Fruit fly (Drosophila melanogaster): Measurements from ENCODE around the gene CG15760.

CG15760 gene

dm6 chrX:13639998-13640691 is 29.4 kb upstream of the CG15760 start (continued):
- TF ChIP-seq Doc3 (GFP tag; IDR thresholded peaks at IDR 0.05; ENCODE audit: partially characterized antibody) = no peak
- peak; percentile 99 for TF ChIP-seq CG11247 (GFP tag; IDR thresholded peaks at IDR 0.05)
- TF ChIP-seq CG16813 (GFP tag; IDR thresholded peaks at IDR 0.05; ENCODE audit: partially characterized antibody) = peak; percentile 60
- TF ChIP-seq ERR (GFP tag; optimal IDR thresholded peaks at IDR 0.05) = peak; percentile 97
- TF ChIP-seq CG2889 (GFP tag; IDR thresholded peaks at IDR 0.05) = peak; percentile 97
- peak; percentile 98 for TF ChIP-seq cato (GFP tag; optimal IDR thresholded peaks at IDR 0.05; ENCODE audit: borderline replicate concordance)
- peak; percentile 97 for TF ChIP-seq CG15011 (GFP tag; optimal IDR thresholded peaks at IDR 0.05)
- TF ChIP-seq fd102C (GFP tag; optimal IDR thresholded peaks at IDR 0.05) = peak; percentile 76
- TF ChIP-seq tgo (GFP tag; IDR thresholded peaks at IDR 0.05) = peak; percentile 99
- TF ChIP-seq grn (GFP tag; optimal IDR thresholded peaks at IDR 0.05) = peak; percentile 86
- peak; percentile 98 for TF ChIP-seq Taf1 (GFP tag; IDR thresholded peaks at IDR 0.05)
- peak; percentile 75 for TF ChIP-seq CG6791 (GFP tag; IDR thresholded peaks at IDR 0.05; ENCODE audit: partially characterized antibody)
- TF ChIP-seq Six4 (GFP tag; optimal IDR thresholded peaks at IDR 0.05) = peak; percentile 98
- peak; percentile 98 for TF ChIP-seq CG2875 (GFP tag; optimal IDR thresholded peaks at IDR 0.05)
- peak; percentile 98 for TF ChIP-seq ap (GFP tag; IDR thresholded peaks at IDR 0.05)
- no peak for TF ChIP-seq pita (GFP tag; optimal IDR thresholded peaks at IDR 0.05)
- peak; percentile 99 for TF ChIP-seq Fer3 (tag; optimal IDR thresholded peaks at IDR 0.05)
- peak; percentile 96 for TF ChIP-seq luna (GFP tag; optimal IDR thresholded peaks at IDR 0.05)
- peak; percentile 96 for TF ChIP-seq toy (GFP tag; IDR thresholded peaks at IDR 0.05)
- TF ChIP-seq CG9215 (GFP tag; IDR thresholded peaks at IDR 0.05) = peak; percentile 97
- peak; percentile 88 for TF ChIP-seq CG10321 (GFP tag; IDR thresholded peaks at IDR 0.05)
- peak; percentile 97 for TF ChIP-seq MTF-1 (GFP tag; optimal IDR thresholded peaks at IDR 0.05; ENCODE audit: borderline replicate concordance)
- TF ChIP-seq Ptx1 (GFP tag; IDR thresholded peaks at IDR 0.05) = peak; percentile 99
- peak; percentile 59; the same call in 3 of the 4 replicates for TF ChIP-seq Dll (GFP tag; IDR thresholded peaks at IDR 0.05; ENCODE audit: partially characterized antibody)
- peak; percentile 98 for TF ChIP-seq fd64A (GFP tag; optimal IDR thresholded peaks at IDR 0.05)
- peak in 1 of 2 experiments; percentile 39 for TF ChIP-seq tll (GFP tag; optimal IDR thresholded peaks at IDR 0.05)
- TF ChIP-seq knrl (GFP tag; IDR thresholded peaks at IDR 0.05; ENCODE audit: partially characterized antibody) = peak; percentile 71
- TF ChIP-seq CG1647 (GFP tag; optimal IDR thresholded peaks at IDR 0.05) = peak; percentile 98
- peak; percentile 99 for TF ChIP-seq unpg (GFP tag; optimal IDR thresholded peaks at IDR 0.05)
- peak; percentile 99 for TF ChIP-seq lilli (GFP tag; optimal IDR thresholded peaks at IDR 0.05)
- TF ChIP-seq trh (GFP tag; optimal IDR thresholded peaks at IDR 0.05) = peak; percentile 94
- peak; percentile 44; the same call in 1 of the 3 replicates for TF ChIP-seq vnd (GFP tag; IDR thresholded peaks at IDR 0.05; ENCODE audit: partially characterized antibody)
- TF ChIP-seq D19B (GFP tag; optimal IDR thresholded peaks at IDR 0.05) = peak; percentile 93
- TF ChIP-seq CG4707 (GFP tag; optimal IDR thresholded peaks at IDR 0.05) = peak; percentile 98
- peak; percentile 99 for TF ChIP-seq Hmr (GFP tag; optimal IDR thresholded peaks at IDR 0.05)
- peak; percentile 96 for TF ChIP-seq CG10431 (GFP tag; optimal IDR thresholded peaks at IDR 0.05)
- peak; percentile 99 for TF ChIP-seq CG10209 (GFP tag; optimal IDR thresholded peaks at IDR 0.05)
- TF ChIP-seq ash1 (GFP tag; optimal IDR thresholded peaks at IDR 0.05) = peak; percentile 89
- peak; percentile 85 for TF ChIP-seq ac (GFP tag; optimal IDR thresholded peaks at IDR 0.05)
- no peak for TF ChIP-seq prd (optimal IDR thresholded peaks at IDR 0.05)
- TF ChIP-seq prd (GFP tag; IDR thresholded peaks at IDR 0.05) = peak; percentile 99
- peak; percentile 98 for TF ChIP-seq Nf-YA (GFP tag; IDR thresholded peaks at IDR 0.05)
- TF ChIP-seq vvl (GFP tag; IDR thresholded peaks at IDR 0.05) = peak; percentile 100
- TF ChIP-seq CG10366 (GFP tag; IDR thresholded peaks at IDR 0.05) = peak; percentile 99
- TF ChIP-seq CG31388 (GFP tag; optimal IDR thresholded peaks at IDR 0.05) = peak; percentile 97
- TF ChIP-seq C15 (GFP tag; IDR thresholded peaks at IDR 0.05) = peak; percentile 98
- peak; percentile 98 for TF ChIP-seq CG5245 (GFP tag; optimal IDR thresholded peaks at IDR 0.05)
- TF ChIP-seq CG13123 (GFP tag; optimal IDR thresholded peaks at IDR 0.05) = peak; percentile 97
